Worm (Caenorhabditis elegans): ENCODE measurements around the gene eef-1B.1.
"Not testable (repeated sequence)": the region's sequence is repeated elsewhere in the genome, so short reads cannot be mapped to it uniquely, and the experiment has no call there.

The eef-1B.1 gene

ce11 chrIII:7978723-7979122 is 5.5 kb upstream of the eef-1B.1 start:
- no peak for TF ChIP-seq unc-62 (GFP tag; optimal IDR thresholded peaks at IDR 0.05)

- no peak for TF ChIP-seq unc-62 (GFP tag; optimal IDR thresholded peaks at IDR 0.05)
These were observed 5.1 kb upstream of the eef-1B.1 start for ce11 chrIII:7978289-7978688.

ce11 chrIII:7977777-7978176 is 4.6 kb upstream of the eef-1B.1 start, which contains the start of gene C06G4.4:
Gene C06G4.4, minus strand, starts transcription at chrIII:7977812.
- TF ChIP-seq unc-62 (GFP tag; optimal IDR thresholded peaks at IDR 0.05) = no peak

ce11 chrIII:7977224-7977623 is 4.0 kb upstream of the eef-1B.1 start:
- no peak for TF ChIP-seq unc-62 (GFP tag; optimal IDR thresholded peaks at IDR 0.05)

- no peak for TF ChIP-seq unc-62 (GFP tag; optimal IDR thresholded peaks at IDR 0.05)
These were observed 902 bp upstream of the eef-1B.1 start for ce11 chrIII:7973968-7974607.

DNA sequence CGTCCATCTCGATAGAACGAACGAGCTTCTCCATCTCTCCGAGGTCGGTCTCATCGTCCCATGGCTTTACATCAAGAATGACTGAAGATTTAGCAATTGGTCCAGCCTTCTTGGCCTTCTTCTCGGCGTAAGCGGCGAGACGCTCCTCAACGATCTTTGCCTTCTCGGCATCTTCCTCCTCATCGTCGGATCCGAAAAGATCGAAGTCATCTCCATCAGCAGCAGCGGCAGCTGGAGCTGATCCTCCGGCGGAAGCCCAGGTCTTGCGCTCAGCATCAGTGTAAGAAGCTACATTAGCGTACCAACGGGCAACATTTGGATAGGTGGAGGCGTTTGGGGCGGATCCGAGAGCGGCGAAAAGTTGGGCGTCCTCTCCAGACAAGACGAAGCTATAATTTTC is 499 bp downstream of the eef-1B.1 start:
- TF ChIP-seq unc-62 (GFP tag; optimal IDR thresholded peaks at IDR 0.05) = no peak

- TF ChIP-seq unc-62 (GFP tag; optimal IDR thresholded peaks at IDR 0.05) = no peak
These were observed 1.1 kb downstream of the eef-1B.1 start, which contains the start of gene F54H12.5 for ce11 chrIII:7972061-7972460. Gene F54H12.5, minus strand, starts transcription at chrIII:7972161.

- TF ChIP-seq unc-62 (GFP tag; optimal IDR thresholded peaks at IDR 0.05) = no peak
These were observed 4.1 kb downstream of the eef-1B.1 start, which contains the start of the genes F54H12.8 and F54H12.7 for ce11 chrIII:7969121-7969520. Gene F54H12.8, minus strand, starts transcription at chrIII:7969221. Gene F54H12.7, plus strand, starts transcription at chrIII:7969349.

- TF ChIP-seq unc-62 (GFP tag; optimal IDR thresholded peaks at IDR 0.05) = not testable (repeated sequence)
These were observed 8.9 kb downstream of the eef-1B.1 start, which contains the start of gene F54H12.2 for ce11 chrIII:7964281-7964680. Gene F54H12.2, plus strand, starts transcription at chrIII:7964581.

ce11 chrIII:7962641-7963040 is 10.5 kb downstream of the eef-1B.1 start, which contains the start of gene F54H12.4:
Gene F54H12.4, minus strand, starts transcription at chrIII:7962741.
- not testable (repeated sequence) for TF ChIP-seq unc-62 (GFP tag; optimal IDR thresholded peaks at IDR 0.05)

ce11 chrIII:7958922-7959609 is 14.1 kb downstream of the eef-1B.1 start, which contains the start of gene F54H12.10:
Gene F54H12.10, minus strand, starts transcription at chrIII:7958972.
- TF ChIP-seq unc-62 (GFP tag; optimal IDR thresholded peaks at IDR 0.05) = not testable (repeated sequence)

- TF ChIP-seq unc-62 (GFP tag; optimal IDR thresholded peaks at IDR 0.05) = no peak
These were observed 15.1 kb downstream of the eef-1B.1 start, which contains the start of gene C29E4.11 for ce11 chrIII:7958085-7958484. Gene C29E4.11, minus strand, starts transcription at chrIII:7958114.

ce11 chrIII:7956965-7957364 is 16.2 kb downstream of the eef-1B.1 start, which contains the start of gene C29E4.9:
Gene C29E4.9, minus strand, starts transcription at chrIII:7957065.
- TF ChIP-seq unc-62 (GFP tag; optimal IDR thresholded peaks at IDR 0.05) = no peak

- TF ChIP-seq unc-62 (GFP tag; optimal IDR thresholded peaks at IDR 0.05) = no peak
These were observed 20.0 kb downstream of the eef-1B.1 start, which contains the start of gene let-754 for ce11 chrIII:7953208-7953607. Gene let-754, minus strand, starts transcription at chrIII:7953308.

- TF ChIP-seq unc-62 (GFP tag; optimal IDR thresholded peaks at IDR 0.05) = no peak
These were observed 21.0 kb downstream of the eef-1B.1 start, which contains the start of gene C29E4.15 for ce11 chrIII:7952077-7952765. Gene C29E4.15, plus strand, starts transcription at chrIII:7952623.

ce11 chrIII:7950447-7950846 is 22.7 kb downstream of the eef-1B.1 start:
- no peak for TF ChIP-seq unc-62 (GFP tag; optimal IDR thresholded peaks at IDR 0.05)

All from whole organism, dauer.